Worm (Caenorhabditis elegans): ENCODE results near the gene F20H11.1.

- no peak for TF ChIP-seq ama-1 (optimal IDR thresholded peaks at IDR 0.05)
- no peak for TF ChIP-seq nhr-28 (tag; optimal IDR thresholded peaks at IDR 0.05)
- TF ChIP-seq snpc-4 (tag; optimal IDR thresholded peaks at IDR 0.05) = no peak
- no peak for TF ChIP-seq aly-2 (tag; optimal IDR thresholded peaks at IDR 0.05)
- no peak for TF ChIP-seq unc-39 (tag; optimal IDR thresholded peaks at IDR 0.05)
- TF ChIP-seq ceh-44 (GFP tag; IDR thresholded peaks at IDR 0.05) = no peak
- TF ChIP-seq zfp-2 (tag; optimal IDR thresholded peaks at IDR 0.05) = no peak
- no peak for TF ChIP-seq nhr-25 (tag; optimal IDR thresholded peaks at IDR 0.05; ENCODE audit: borderline replicate concordance, insufficient read depth)
- TF ChIP-seq T20F7.1 (GFP tag; optimal IDR thresholded peaks at IDR 0.05) = peak; percentile 31
- TF ChIP-seq ceh-28 (tag; optimal IDR thresholded peaks at IDR 0.05) = no peak
- no peak for TF ChIP-seq nhr-10 (tag; optimal IDR thresholded peaks at IDR 0.05)
Measured at ce11 chrIII:6615064-6615463, 23.1 kb upstream of the F20H11.1 start, which contains the start of gene cmtr-2.
